Fruit fly (Drosophila melanogaster) whole organism, embryonic: ENCODE data around the gene CG18262.

Source experiments
- Adf1 ChIP-seq: fragments of 200-800 bp; sonication (Bioruptor generic); IDR thresholded peaks from 2 replicates; pipeline ENCODE4 v1.3.6; 2022; ENCODE audit warnings: missing biosample characterization, missing genetic modification characterization
- CG10267 ChIP-seq: fragments of 200-800 bp; sonication (Bioruptor generic); optimal IDR thresholded peaks from 2 replicates; lab custom pipeline; 2018; ENCODE audit warnings: missing biosample characterization, mild to moderate bottlenecking, missing genetic modification characterization, moderate library complexity
- CG10543 ChIP-seq: fragments of 200-800 bp; sonication (Bioruptor generic); optimal IDR thresholded peaks from 3 replicates; lab custom pipeline; 2017; ENCODE audit warnings: missing biosample characterization, mild to moderate bottlenecking, missing genetic modification characterization, moderate library complexity
- CG12236 ChIP-seq: fragments of 200-800 bp; sonication (Bioruptor generic); optimal IDR thresholded peaks from 2 replicates; lab custom pipeline; 2016; ENCODE audit warnings: missing biosample characterization, missing genetic modification characterization
- CG13894 ChIP-seq: fragments of 200-800 bp; sonication (Bioruptor generic); optimal IDR thresholded peaks from 3 replicates; lab custom pipeline; 2018; ENCODE audit warnings: missing biosample characterization, mild to moderate bottlenecking, missing genetic modification characterization, moderate library complexity
- CG17328 ChIP-seq: fragments of 200-800 bp; sonication (Bioruptor generic); IDR thresholded peaks from 2 replicates; pipeline ENCODE4 v1.3.6; 2022; ENCODE audit warnings: missing biosample characterization, missing genetic modification characterization
- CG17359 ChIP-seq: fragments of 200-800 bp; sonication (Bioruptor generic); optimal IDR thresholded peaks from 3 replicates; lab custom pipeline; 2018; ENCODE audit warnings: missing biosample characterization, mild to moderate bottlenecking, missing genetic modification characterization, moderate library complexity
- CG18011 ChIP-seq: fragments of 200-800 bp; sonication (Bioruptor generic); optimal IDR thresholded peaks from 2 replicates; lab custom pipeline; 2017; ENCODE audit warnings: missing biosample characterization, missing genetic modification characterization, mild to moderate bottlenecking, moderate library complexity, missing genotype
- CG2116 ChIP-seq: fragments of 200-800 bp; sonication (Bioruptor generic); optimal IDR thresholded peaks from 3 replicates; lab custom pipeline; 2018; ENCODE audit warnings: missing biosample characterization, mild to moderate bottlenecking, missing genetic modification characterization
- CG32532 ChIP-seq: fragments of 200-800 bp; sonication (Bioruptor generic); IDR thresholded peaks from 2 replicates; pipeline ENCODE4 v1.3.6; 2022; ENCODE audit warnings: missing biosample characterization, missing genetic modification characterization
- CG34224 ChIP-seq: fragments of 200-800 bp; sonication (Bioruptor generic); IDR thresholded peaks from 3 replicates; pipeline ENCODE4 v1.3.6; 2022; ENCODE audit warnings: missing biosample characterization, missing genetic modification characterization; ENCODE audit not compliant: partially characterized antibody
- CG3995 ChIP-seq: fragments of 200-800 bp; sonication (Bioruptor generic); optimal IDR thresholded peaks from 3 replicates; lab custom pipeline; 2016; ENCODE audit warnings: missing biosample characterization, missing genetic modification characterization
- CG4424 ChIP-seq: fragments of 200-800 bp; sonication (Bioruptor generic); optimal IDR thresholded peaks from 3 replicates; lab custom pipeline; 2016; ENCODE audit warnings: missing biosample characterization, missing genetic modification characterization
- CG4707 ChIP-seq: fragments of 200-800 bp; sonication (Bioruptor generic); optimal IDR thresholded peaks from 2 replicates; lab custom pipeline; 2018; ENCODE audit warnings: missing biosample characterization, mild to moderate bottlenecking, missing genetic modification characterization, moderate library complexity
- CG6854 ChIP-seq: fragments of 200-800 bp; sonication (Bioruptor generic); optimal IDR thresholded peaks from 3 replicates; lab custom pipeline; 2017; ENCODE audit warnings: missing biosample characterization, mild to moderate bottlenecking, missing genetic modification characterization
- CG7357 ChIP-seq: fragments of 200-800 bp; sonication (Bioruptor generic); IDR thresholded peaks from 3 replicates; pipeline ENCODE4 v1.3.6; 2022; ENCODE audit warnings: missing biosample characterization, missing genetic modification characterization
- CTCF ChIP-seq: fragments of 200-800 bp; sonication (Bioruptor generic); optimal IDR thresholded peaks from 2 replicates; lab custom pipeline; 2017; ENCODE audit warnings: missing biosample characterization, mild to moderate bottlenecking, missing genetic modification characterization, moderate library complexity
- Deaf1 ChIP-seq: fragments of 200-800 bp; optimal IDR thresholded peaks from 3 replicates; lab custom pipeline; 2019; ENCODE audit warnings: missing biosample characterization, mild to moderate bottlenecking, missing genetic modification characterization, moderate library complexity
- Gsc ChIP-seq: fragments of 200-800 bp; sonication (Bioruptor generic); IDR thresholded peaks from 2 replicates; pipeline ENCODE4 v1.3.6; 2022; ENCODE audit warnings: missing biosample characterization, missing genetic modification characterization
- Hmx ChIP-seq: fragments of 200-800 bp; sonication (Bioruptor generic); optimal IDR thresholded peaks from 2 replicates; lab custom pipeline; 2016; ENCODE audit warnings: missing biosample characterization, missing genetic modification characterization
- Hr39 ChIP-seq: fragments of >200 bp; optimal IDR thresholded peaks from 2 replicates; lab custom pipeline; 2017
- Mad ChIP-seq: fragments of 200-800 bp; sonication (Bioruptor generic); optimal IDR thresholded peaks from 2 replicates; lab custom pipeline; 2016; ENCODE audit warnings: missing biosample characterization, missing genetic modification characterization
- Nf-YA ChIP-seq: fragments of 200-800 bp; sonication (Bioruptor generic); IDR thresholded peaks from 2 replicates; pipeline ENCODE4 v1.3.6; 2022; ENCODE audit warnings: missing biosample characterization, missing genetic modification characterization
- Sry-δ ChIP-seq: fragments of 200-800 bp; sonication (Bioruptor generic); optimal IDR thresholded peaks from 2 replicates; lab custom pipeline; 2016; ENCODE audit warnings: missing biosample characterization, missing genetic modification characterization
- abd-A ChIP-seq: fragments of 200-800 bp; sonication (Bioruptor generic); optimal IDR thresholded peaks from 3 replicates; lab custom pipeline; 2019; ENCODE audit warnings: missing biosample characterization, mild to moderate bottlenecking, missing genetic modification characterization, moderate library complexity
- bigmax ChIP-seq: fragments of 200-800 bp; sonication (Bioruptor generic); optimal IDR thresholded peaks from 2 replicates; lab custom pipeline; 2018; ENCODE audit warnings: missing biosample characterization, mild to moderate bottlenecking, missing genetic modification characterization
- cad ChIP-seq: fragments of >200 bp; optimal IDR thresholded peaks from 2 replicates; lab custom pipeline; 2017; ENCODE audit warnings: missing biosample characterization, missing genetic modification characterization
- caup ChIP-seq: fragments of 200-800 bp; sonication (Bioruptor generic); optimal IDR thresholded peaks from 3 replicates; lab custom pipeline; 2017; ENCODE audit warnings: missing biosample characterization, mild to moderate bottlenecking, missing genetic modification characterization, moderate library complexity; ENCODE audit not compliant: severe bottlenecking
- cg ChIP-seq: fragments of 200-800 bp; sonication (Bioruptor generic); optimal IDR thresholded peaks from 3 replicates; lab custom pipeline; 2019; ENCODE audit warnings: missing biosample characterization, mild to moderate bottlenecking, missing genetic modification characterization, moderate library complexity
- cwo ChIP-seq: fragments of 200-800 bp; sonication (Bioruptor generic); optimal IDR thresholded peaks from 3 replicates; lab custom pipeline; 2017; ENCODE audit warnings: missing biosample characterization, missing genetic modification characterization, mild to moderate bottlenecking, moderate library complexity, missing genetic modification reagents
- dimm ChIP-seq: fragments of 200-800 bp; sonication (Bioruptor generic); IDR thresholded peaks from 2 replicates; pipeline ENCODE4 v1.3.6; 2022; ENCODE audit warnings: missing biosample characterization, missing genetic modification characterization
- gro ChIP-seq: fragments of 200-800 bp; sonication (Bioruptor generic); optimal IDR thresholded peaks from 2 replicates; lab custom pipeline; 2016; ENCODE audit warnings: missing biosample characterization, missing genetic modification characterization
- hb ChIP-seq: fragments of 200-800 bp; sonication (Bioruptor generic); IDR thresholded peaks from 3 replicates; pipeline ENCODE4 v1.3.6; 2022; ENCODE audit warnings: missing biosample characterization, missing genetic modification characterization; ENCODE audit not compliant: partially characterized antibody
- mam ChIP-seq: fragments of 200-800 bp; sonication (Bioruptor generic); optimal IDR thresholded peaks from 3 replicates; lab custom pipeline; 2016; ENCODE audit warnings: missing biosample characterization, missing genetic modification characterization
- sqz ChIP-seq: fragments of 200-800 bp; sonication (Bioruptor generic); optimal IDR thresholded peaks from 3 replicates; lab custom pipeline; 2018; ENCODE audit warnings: missing biosample characterization, mild to moderate bottlenecking, missing genetic modification characterization
- yki ChIP-seq: fragments of >200 bp; optimal IDR thresholded peaks from 3 replicates; lab custom pipeline; 2018
- zfh2 ChIP-seq: fragments of 200-800 bp; sonication (Bioruptor generic); optimal IDR thresholded peaks from 2 replicates; lab custom pipeline; 2016; ENCODE audit warnings: missing biosample characterization, missing genetic modification characterization

CG18262 gene

dm6 chrX:8178165-8178955 is 25.6 kb downstream of the CG18262 start, which contains the start of gene sdt (continued):
- TF ChIP-seq CG7357 (GFP tag; lab: Robert Waterston, UW) = no peak
- no peak for TF ChIP-seq hb (GFP tag; lab: Robert Waterston, UW)
- TF ChIP-seq CG17359 = no peak
- no peak for TF ChIP-seq Sry-δ (GFP tag; lab: Kevin White, UChicago)
- TF ChIP-seq Nf-YA (GFP tag; lab: Robert Waterston, UW) = no peak
- no peak for TF ChIP-seq CG34224 (GFP tag; lab: Robert Waterston, UW)
- TF ChIP-seq CG10267 = no peak
- TF ChIP-seq yki (lab: Kevin White, UChicago) = no peak
- no peak for TF ChIP-seq Gsc (GFP tag; lab: Robert Waterston, UW)
- peak; percentile 30 for TF ChIP-seq CG4707 (GFP tag; lab: Kevin White, UChicago)
- TF ChIP-seq dimm (GFP tag; lab: Robert Waterston, UW) = no peak
- TF ChIP-seq cad (GFP tag; lab: Kevin White, UChicago) = no peak
- TF ChIP-seq mam (GFP tag; lab: Kevin White, UChicago) = no peak
- TF ChIP-seq CG4424 (GFP tag; lab: Kevin White, UChicago) = no peak
- no peak for TF ChIP-seq CG17328 (GFP tag; lab: Robert Waterston, UW)
- TF ChIP-seq CG10543 (GFP tag; lab: Kevin White, UChicago) = no peak
- no peak for TF ChIP-seq CG6854 (GFP tag; lab: Kevin White, UChicago)
- no peak for TF ChIP-seq CG12236 (GFP tag; lab: Kevin White, UChicago)
- no peak for TF ChIP-seq caup (GFP tag; lab: Kevin White, UChicago)
- no peak for TF ChIP-seq Mad (GFP tag; lab: Kevin White, UChicago)
- TF ChIP-seq cwo = no peak
- no peak for TF ChIP-seq Hmx (GFP tag; lab: Kevin White, UChicago)
- TF ChIP-seq zfh2 (GFP tag; lab: Kevin White, UChicago) = no peak

- TF ChIP-seq Hr39 (lab: Kevin White, UChicago) (peak; percentile 94), CG13894 (tag; lab: Kevin White, UChicago) (no peak), sqz (GFP tag; lab: Kevin White, UChicago) (peak; percentile 36), gro (no peak), CG18011 (GFP tag; lab: Kevin White, UChicago) (no peak), cg (GFP tag; lab: Kevin White, UChicago) (peak; percentile 22), CTCF (GFP tag; lab: Kevin White, UChicago) (no peak)
These were observed 26.2 kb downstream of the CG18262 start for dm6 chrX:8178989-8179388.

- TF ChIP-seq bigmax (GFP tag; lab: Kevin White, UChicago) (peak; percentile 83), CG3995 (no peak), abd-A (tag; lab: Kevin White, UChicago) (peak; percentile 46), Deaf1 (tag; lab: Kevin White, UChicago) (peak; percentile 33), CG32532 (GFP tag; lab: Robert Waterston, UW) (0 out of 2 replicates have a peak, but pooled peaks have one; percentile 16), Adf1 (GFP tag; lab: Robert Waterston, UW) (peak; percentile 93), CG2116 (GFP tag; lab: Kevin White, UChicago) (no peak), cg (GFP tag; lab: Kevin White, UChicago) (peak; percentile 29)
- TF ChIP-seq, all 482 proteins: peak for 6
These were observed 27.1 kb downstream of the CG18262 start for dm6 chrX:8179858-8180257.
